Worm (Caenorhabditis elegans): ENCODE results near the gene W07E6.5.

DNA sequence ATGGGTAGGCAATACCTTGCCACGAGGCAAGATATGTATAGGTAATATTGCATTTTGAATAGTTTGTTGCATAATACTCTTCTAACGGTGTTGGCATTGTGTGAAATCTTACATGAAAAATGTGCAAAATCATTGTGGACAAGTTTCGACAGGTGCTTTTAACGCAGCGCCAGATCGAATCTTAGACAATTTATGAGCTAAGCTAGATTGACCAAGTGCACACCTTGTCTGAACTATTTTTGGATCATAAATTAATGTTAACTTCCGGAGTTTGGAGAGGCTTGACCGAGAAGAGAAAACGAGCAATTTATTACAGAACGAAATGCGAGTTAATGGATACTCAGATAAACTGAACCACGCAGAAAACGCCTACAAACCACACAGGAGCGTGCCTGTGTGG lies 35.9 kb downstream of the W07E6.5 start, which contains the start of gene srh-105:
- TF ChIP-seq fkh-6 (tag; optimal IDR thresholded peaks at IDR 0.05) (no peak), pqm-1 (tag; optimal IDR thresholded peaks at IDR 0.05) (no peak), syd-9 (tag; optimal IDR thresholded peaks at IDR 0.05) (no peak), ceh-30 (tag; optimal IDR thresholded peaks at IDR 0.05) (no peak), C38D4.7 (GFP tag; optimal IDR thresholded peaks at IDR 0.05) (no peak), pha-4 (tag; optimal IDR thresholded peaks at IDR 0.05) (no peak), C08G9.2 (tag; optimal IDR thresholded peaks at IDR 0.05) (no peak), dmd-4 (tag; optimal IDR thresholded peaks at IDR 0.05; ENCODE audit: borderline replicate concordance) (no peak), sox-4 (tag; optimal IDR thresholded peaks at IDR 0.05) (no peak), ceh-22 (tag; optimal IDR thresholded peaks at IDR 0.05) (no peak), elt-2 (tag; optimal IDR thresholded peaks at IDR 0.05) (no peak), lin-11 (tag; optimal IDR thresholded peaks at IDR 0.05) (no peak), hlh-15 (tag; optimal IDR thresholded peaks at IDR 0.05) (no peak)
